Worm (Caenorhabditis elegans) whole organism, L4 larva: ENCODE measurements around the gene srw-77.

Experiments used
- aly-2 ChIP-seq: sonication (generic microtip); optimal IDR thresholded peaks from 2 replicates; lab custom pipeline; 2018; ENCODE audit warnings: missing biosample characterization, missing genetic modification characterization
- ces-1 ChIP-seq: fragments of 150-350 bp; sonication (generic microtip); optimal IDR thresholded peaks from 4 replicates; lab custom pipeline; 2014; ENCODE audit warnings: missing biosample characterization, missing genetic modification reagents, missing genetic modification characterization
- daf-16 ChIP-seq, 3 experiments: sonication (generic microtip); optimal IDR thresholded peaks; 2 replicates each; lab custom pipeline; 2016 to 2017; ENCODE audit warnings: missing genetic modification characterization in 3 of 3, missing genetic modification reagents in 3 of 3, mild to moderate bottlenecking in 2 of 3, missing compliant biosample characterization in 2 of 3, missing biosample characterization in 1 of 3, moderate library complexity in 1 of 3
- fkh-10 ChIP-seq: fragments of 150-350 bp; optimal IDR thresholded peaks from 2 replicates; lab custom pipeline; 2014; ENCODE audit warnings: missing biosample characterization, missing genetic modification reagents, missing genetic modification characterization
- hlh-30 ChIP-seq: sonication (generic microtip); optimal IDR thresholded peaks from 2 replicates; lab custom pipeline; 2017; ENCODE audit warnings: antibody characterized with exemption, mild to moderate bottlenecking, missing genetic modification characterization, missing compliant biosample characterization; ENCODE audit not compliant: insufficient read depth
- snpc-4 ChIP-seq: fragments of 150-350 bp; optimal IDR thresholded peaks from 2 replicates; lab custom pipeline; 2014; ENCODE audit warnings: missing biosample characterization, missing genetic modification characterization

DNA sequence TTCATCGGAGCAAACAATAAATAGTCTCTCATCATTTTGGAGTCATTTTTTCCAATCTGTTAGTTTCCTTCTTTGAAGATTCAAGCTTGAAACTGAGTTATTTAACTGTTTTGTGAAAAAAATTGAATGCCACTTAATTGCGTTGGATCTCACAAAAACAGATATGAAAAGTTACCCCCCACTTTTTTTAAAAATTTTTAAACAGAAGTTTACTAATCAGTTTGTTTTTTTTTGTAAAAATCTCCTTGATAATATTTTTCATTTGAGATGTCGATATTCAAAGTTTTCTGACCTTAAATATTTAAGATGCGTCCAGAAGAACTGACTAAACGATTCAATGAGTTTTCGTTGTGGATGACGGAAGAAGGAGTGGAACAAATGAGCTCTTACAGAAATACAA is 37.1 kb downstream of the srw-77 start, which contains the start of gene Y32B12C.1:
- TF ChIP-seq daf-16 (GFP tag; optimal IDR thresholded peaks at IDR 0.05; lab: Kevin White, UChicago) (no peak), daf-16 (tag; optimal IDR thresholded peaks at IDR 0.05; lab: Kevin White, UChicago) (peak; percentile 4), snpc-4 (no peak), aly-2 (tag; lab: Kevin White, UChicago) (no peak), ces-1 (GFP tag; lab: Kevin White, UChicago) (no peak), hlh-30 (no peak), fkh-10 (GFP tag; lab: Kevin White, UChicago) (no peak)
